Fruit fly (Drosophila melanogaster): ENCODE data around the gene rst.

The rst gene

dm6 chrX:3022464-3022863 lies 48.8 kb upstream of the rst start (continued):
- TF ChIP-seq Meics (GFP tag; optimal IDR thresholded peaks at IDR 0.05) (peak; percentile 32), CG10654 (GFP tag; optimal IDR thresholded peaks at IDR 0.05) (peak; percentile 20), CG1603 (tag; optimal IDR thresholded peaks at IDR 0.05) (peak; percentile 88), TFAM (GFP tag; optimal IDR thresholded peaks at IDR 0.05) (peak; percentile 18), exex (tag; optimal IDR thresholded peaks at IDR 0.05) (no peak), luna (GFP tag; optimal IDR thresholded peaks at IDR 0.05) (no peak), MESR4 (GFP tag; optimal IDR thresholded peaks at IDR 0.05) (no peak), tin (GFP tag; optimal IDR thresholded peaks at IDR 0.05) (peak; percentile 66), Gug (GFP tag; IDR thresholded peaks at IDR 0.05) (0 out of 4 replicates have a peak, but pooled peaks have one; percentile 12), esg (GFP tag; conservative IDR thresholded peaks at IDR 0.05) (peak; percentile 60), Spps (tag; optimal IDR thresholded peaks at IDR 0.05) (peak; percentile 57), ken (GFP tag; IDR thresholded peaks at IDR 0.05) (peak; percentile 82), tll (GFP tag; optimal IDR thresholded peaks at IDR 0.05) (peak in 1 of 2 experiments; percentile 70), Ssrp (tag; optimal IDR thresholded peaks at IDR 0.05) (peak; percentile 68), Lim3 (GFP tag; IDR thresholded peaks at IDR 0.05) (no peak), CG6654 (GFP tag; optimal IDR thresholded peaks at IDR 0.05) (peak; percentile 43), tgo (GFP tag; IDR thresholded peaks at IDR 0.05) (peak; percentile 56), otp (GFP tag; IDR thresholded peaks at IDR 0.05) (peak; percentile 65; the same call in 1 of the 3 replicates), phol (tag; optimal IDR thresholded peaks at IDR 0.05) (peak; percentile 80), nmo (GFP tag; optimal IDR thresholded peaks at IDR 0.05) (peak; percentile 81), gsb (GFP tag; IDR thresholded peaks at IDR 0.05) (no peak), CrebB (tag; optimal IDR thresholded peaks at IDR 0.05) (peak; percentile 42), Dbx (GFP tag; IDR thresholded peaks at IDR 0.05) (no peak), CG1529 (GFP tag; optimal IDR thresholded peaks at IDR 0.05) (peak; percentile 44), fd96Cb (tag; optimal IDR thresholded peaks at IDR 0.05) (peak; percentile 72), CG3847 (GFP tag; IDR thresholded peaks at IDR 0.05) (peak; percentile 54), az2 (GFP tag; optimal IDR thresholded peaks at IDR 0.05) (peak; percentile 72), Nf-YB (GFP tag; optimal IDR thresholded peaks at IDR 0.05) (peak; percentile 39), MTF-1 (GFP tag; optimal IDR thresholded peaks at IDR 0.05; ENCODE audit: borderline replicate concordance) (peak; percentile 8), CG17568 (GFP tag; optimal IDR thresholded peaks at IDR 0.05) (peak; percentile 14), Ptx1 (GFP tag; IDR thresholded peaks at IDR 0.05) (peak; percentile 67), zen (tag; optimal IDR thresholded peaks at IDR 0.05) (peak; percentile 71), CG12104 (GFP tag; optimal IDR thresholded peaks at IDR 0.05) (peak; percentile 42), CG13296 (GFP tag; optimal IDR thresholded peaks at IDR 0.05) (no peak), CG12942 (GFP tag; optimal IDR thresholded peaks at IDR 0.05) (peak; percentile 23), HHEX (GFP tag; optimal IDR thresholded peaks at IDR 0.05) (peak; percentile 43), CG5180 (GFP tag; optimal IDR thresholded peaks at IDR 0.05) (peak; percentile 48), CG2678 (tag; optimal IDR thresholded peaks at IDR 0.05) (peak; percentile 71), CG12659 (GFP tag; optimal IDR thresholded peaks at IDR 0.05) (peak; percentile 22), CG12071 (GFP tag; optimal IDR thresholded peaks at IDR 0.05) (peak; percentile 51), slp2 (GFP tag; optimal IDR thresholded peaks at IDR 0.05) (peak; percentile 23), CG13775 (GFP tag; optimal IDR thresholded peaks at IDR 0.05) (peak; percentile 29), CG10979 (tag; optimal IDR thresholded peaks at IDR 0.05) (peak; percentile 86), CG10147 (GFP tag; optimal IDR thresholded peaks at IDR 0.05) (peak; percentile 33), CG33557 (GFP tag; optimal IDR thresholded peaks at IDR 0.05) (peak; percentile 69), CG6813 (GFP tag; optimal IDR thresholded peaks at IDR 0.05) (peak; percentile 52), CG12219 (GFP tag; optimal IDR thresholded peaks at IDR 0.05) (peak; percentile 64), Lpt (GFP tag; optimal IDR thresholded peaks at IDR 0.05) (no peak), Nf-YC (tag; optimal IDR thresholded peaks at IDR 0.05) (no peak), CG10462 (GFP tag; optimal IDR thresholded peaks at IDR 0.05) (peak; percentile 45)

All from whole organism, embryonic.